Worm (Caenorhabditis elegans) whole organism, L3 larva: ENCODE results near the gene F49E11.2.

Experiments
- R02D3.7 ChIP-seq: fragments of 150-350 bp; optimal IDR thresholded peaks from 2 replicates; lab custom pipeline; 2014; ENCODE audit warnings: missing biosample characterization, missing genetic modification characterization
- ama-1 ChIP-seq: fragments of 150-350 bp; optimal IDR thresholded peaks from 2 replicates; lab custom pipeline; 2018
- elt-1 ChIP-seq: fragments of 150-350 bp; optimal IDR thresholded peaks from 2 replicates; lab custom pipeline; 2014; ENCODE audit warnings: missing biosample characterization, missing genetic modification characterization
- lin-39 ChIP-seq: fragments of 150-350 bp; optimal IDR thresholded peaks from 2 replicates; lab custom pipeline; 2018; ENCODE audit warnings: missing biosample characterization, missing genetic modification reagents, missing genetic modification characterization
- pha-4 ChIP-seq: fragments of 150-350 bp; optimal IDR thresholded peaks from 2 replicates; lab custom pipeline; 2014; ENCODE audit warnings: missing biosample characterization, missing genetic modification reagents, missing genetic modification characterization

DNA sequence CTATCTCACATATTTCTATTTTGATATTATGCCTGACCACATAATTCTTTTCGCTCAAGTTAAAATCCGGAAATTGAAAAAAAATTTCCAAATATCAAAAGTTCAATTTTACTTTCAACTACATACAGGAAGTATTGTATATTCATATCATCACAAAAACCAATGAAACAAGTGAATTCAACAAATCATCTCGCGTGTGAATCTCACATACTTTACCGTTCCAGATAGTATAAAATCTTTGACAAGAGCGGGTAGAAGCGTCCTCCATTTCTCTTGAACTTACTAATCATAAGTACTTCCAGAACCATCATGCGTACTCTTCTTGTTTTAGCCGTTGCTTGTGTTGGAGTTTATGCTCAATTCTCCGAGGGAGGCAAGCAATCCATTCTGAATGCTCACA lies 32.7 kb upstream of the F49E11.2 start, which contains the start of gene scl-8:
- TF ChIP-seq ama-1 (no peak), pha-4 (tag; lab: Kevin White, UChicago) (no peak), R02D3.7 (tag; lab: Kevin White, UChicago) (no peak), elt-1 (no peak), lin-39 (tag; lab: Kevin White, UChicago) (no peak)
